Worm (Caenorhabditis elegans) whole organism, midembryonic: Measurements from ENCODE around the gene gop-2.

Experiments used
- T22C8.4 ChIP-seq: fragments of 200-800 bp; sonication (Bioruptor generic); IDR thresholded peaks from 2 replicates; pipeline ENCODE4 v1.3.6; 2022; ENCODE audit warnings: missing genetic modification characterization, missing compliant biosample characterization
- med-1 ChIP-seq: sonication (generic microtip); optimal IDR thresholded peaks from 2 replicates; lab custom pipeline; 2017; ENCODE audit warnings: missing genetic modification characterization, mild to moderate bottlenecking, missing compliant biosample characterization, antibody characterized with exemption, missing genetic modification reagents; ENCODE audit not compliant: insufficient read depth

- no peak for TF ChIP-seq T22C8.4 (GFP tag; lab: Robert Waterston, UW)
- no peak for TF ChIP-seq med-1 (GFP tag; lab: Kevin White, UChicago)
Measured at ce11 chrIII:5234312-5234711, 24.5 kb upstream of the gop-2 start, which contains the start of gene mrps-26.
